Worm (Caenorhabditis elegans) whole organism, young adult: Measurements from ENCODE around the gene F57G8.7.

Source experiments
- D2030.7 ChIP-seq: fragments of 200-800 bp; sonication (Bioruptor generic); IDR thresholded peaks from 2 replicates; pipeline ENCODE4 v1.3.6; 2022; ENCODE audit warnings: missing genetic modification reagents, missing genetic modification characterization, missing compliant biosample characterization
- F33H1.4 ChIP-seq: fragments of 200-800 bp; sonication (Bioruptor generic); IDR thresholded peaks from 2 replicates; pipeline ENCODE4 v1.3.6; 2022; ENCODE audit warnings: missing genetic modification reagents, missing genetic modification characterization, missing compliant biosample characterization
- F55B11.4 ChIP-seq: sonication (generic microtip); optimal IDR thresholded peaks from 2 replicates; lab custom pipeline; 2016; ENCODE audit warnings: missing compliant biosample characterization, missing genetic modification characterization, borderline replicate concordance; ENCODE audit not compliant: insufficient read depth
- T07F8.4 ChIP-seq: sonication (generic microtip); optimal IDR thresholded peaks from 2 replicates; lab custom pipeline; 2016; ENCODE audit warnings: mild to moderate bottlenecking, missing genetic modification characterization, moderate library complexity, missing compliant biosample characterization
- Y53F4B.3 ChIP-seq: fragments of 200-800 bp; sonication (Bioruptor generic); IDR thresholded peaks from 2 replicates; pipeline ENCODE4 v1.3.6; 2022; ENCODE audit warnings: missing genetic modification reagents, missing genetic modification characterization, missing compliant biosample characterization
- atf-7 ChIP-seq: sonication (generic microtip); optimal IDR thresholded peaks from 2 replicates; lab custom pipeline; 2017; ENCODE audit warnings: mild to moderate bottlenecking, missing genetic modification characterization, missing compliant biosample characterization
- athp-1 ChIP-seq: sonication (generic microtip); optimal IDR thresholded peaks from 2 replicates; lab custom pipeline; 2017; ENCODE audit warnings: mild to moderate bottlenecking, missing genetic modification characterization, missing compliant biosample characterization
- attf-5 ChIP-seq: fragments of 200-800 bp; sonication (Bioruptor generic); optimal IDR thresholded peaks from 2 replicates; lab custom pipeline; 2018; ENCODE audit warnings: mild to moderate bottlenecking, missing genetic modification characterization, missing compliant biosample characterization
- attf-6 ChIP-seq: fragments of 200-800 bp; sonication (Bioruptor generic); IDR thresholded peaks from 2 replicates; pipeline ENCODE4 v1.3.6; 2022; ENCODE audit warnings: missing genetic modification reagents, missing genetic modification characterization, missing compliant biosample characterization
- cebp-1 ChIP-seq, 2 experiments: fragments of 200-800 bp in 1 of 2; sonication (Bioruptor generic) in 1 of 2; sonication (generic microtip) in 1 of 2; IDR thresholded peaks in 1 of 2; optimal IDR thresholded peaks in 1 of 2; 2 replicates each; pipeline versions ENCODE4 v1.3.6 to Lab custom; 2017 to 2022; ENCODE audit warnings: missing compliant biosample characterization in 2 of 2, missing genetic modification characterization in 2 of 2, mild to moderate bottlenecking in 1 of 2, missing genetic modification reagents in 1 of 2, moderate library complexity in 1 of 2
- ceh-27 ChIP-seq: fragments of 200-800 bp; sonication (Bioruptor generic); optimal IDR thresholded peaks from 2 replicates; lab custom pipeline; 2018; ENCODE audit warnings: mild to moderate bottlenecking, missing genetic modification characterization, moderate library complexity, missing compliant biosample characterization
- dpl-1 ChIP-seq: fragments of 150-350 bp; optimal IDR thresholded peaks from 2 replicates; lab custom pipeline; 2014; ENCODE audit warnings: missing biosample characterization, missing genetic modification reagents, missing genetic modification characterization
- efl-1 ChIP-seq: fragments of 150-350 bp; optimal IDR thresholded peaks from 2 replicates; lab custom pipeline; 2014; ENCODE audit warnings: missing biosample characterization, missing genetic modification reagents, missing genetic modification characterization
- egrh-3 ChIP-seq: fragments of 200-800 bp; sonication (Bioruptor generic); IDR thresholded peaks from 2 replicates; pipeline ENCODE4 v1.3.6; 2022; ENCODE audit warnings: missing genetic modification reagents, missing genetic modification characterization, missing compliant biosample characterization
- ekl-4 ChIP-seq: fragments of 200-800 bp; sonication (Bioruptor generic); IDR thresholded peaks from 2 replicates; pipeline ENCODE4 v1.3.6; 2022; ENCODE audit warnings: missing genetic modification reagents, missing genetic modification characterization, missing compliant biosample characterization
- him-1 ChIP-seq: sonication (generic microtip); optimal IDR thresholded peaks from 2 replicates; lab custom pipeline; 2016; ENCODE audit warnings: missing genotype, missing genetic modification reagents, missing genetic modification characterization, missing compliant biosample characterization
- hlh-26 ChIP-seq: fragments of 200-800 bp; sonication (Bioruptor generic); conservative IDR thresholded peaks from 2 replicates; pipeline ENCODE4 v1.3.6; 2022; ENCODE audit warnings: missing genetic modification reagents, missing genetic modification characterization, missing compliant biosample characterization
- lin-54 ChIP-seq: fragments of 200-800 bp; sonication (Bioruptor generic); optimal IDR thresholded peaks from 2 replicates; lab custom pipeline; 2018; ENCODE audit warnings: mild to moderate bottlenecking, missing genetic modification characterization, missing compliant biosample characterization
- lir-1 ChIP-seq: fragments of 200-800 bp; sonication (Bioruptor generic); conservative IDR thresholded peaks from 2 replicates; pipeline ENCODE4 v1.3.6; 2022; ENCODE audit warnings: missing genetic modification reagents, missing genetic modification characterization, missing compliant biosample characterization
- lsl-1 ChIP-seq: fragments of 200-800 bp; sonication (Bioruptor generic); optimal IDR thresholded peaks from 2 replicates; lab custom pipeline; 2018; ENCODE audit warnings: mild to moderate bottlenecking, missing genetic modification characterization, moderate library complexity, missing compliant biosample characterization
- madf-10 ChIP-seq: sonication (generic microtip); optimal IDR thresholded peaks from 2 replicates; lab custom pipeline; 2016; ENCODE audit warnings: mild to moderate bottlenecking, missing genetic modification characterization, missing compliant biosample characterization
- madf-6 ChIP-seq: fragments of 200-800 bp; sonication (Bioruptor generic); IDR thresholded peaks from 2 replicates; pipeline ENCODE4 v1.3.6; 2022; ENCODE audit warnings: missing genetic modification reagents, missing genetic modification characterization, missing compliant biosample characterization
- mcd-1 ChIP-seq: fragments of 200-800 bp; sonication (Bioruptor generic); IDR thresholded peaks from 2 replicates; pipeline ENCODE4 v1.3.6; 2022; ENCODE audit warnings: missing genetic modification reagents, missing genetic modification characterization, missing compliant biosample characterization
- mxl-1 ChIP-seq: sonication (generic microtip); optimal IDR thresholded peaks from 2 replicates; lab custom pipeline; 2016; ENCODE audit warnings: missing genetic modification characterization, missing compliant biosample characterization
- nfyb-1 ChIP-seq: fragments of 200-800 bp; sonication (Bioruptor generic); IDR thresholded peaks from 2 replicates; pipeline ENCODE4 v1.3.6; 2022; ENCODE audit warnings: missing genetic modification reagents, missing genetic modification characterization, missing compliant biosample characterization
- pbrm-1 ChIP-seq: fragments of 200-800 bp; sonication (Bioruptor generic); IDR thresholded peaks from 2 replicates; pipeline ENCODE4 v1.3.6; 2022; ENCODE audit warnings: missing genetic modification reagents, missing genetic modification characterization, missing compliant biosample characterization
- pha-4 ChIP-seq: fragments of 150-350 bp; sonication (generic microtip); optimal IDR thresholded peaks from 2 replicates; lab custom pipeline; 2014; ENCODE audit warnings: missing biosample characterization, missing genetic modification reagents, missing genetic modification characterization
- rcor-1 ChIP-seq: fragments of 200-800 bp; sonication (Bioruptor generic); IDR thresholded peaks from 2 replicates; pipeline ENCODE4 v1.3.6; 2022; ENCODE audit warnings: missing genetic modification reagents, missing genetic modification characterization, missing compliant biosample characterization
- snpc-1.3 ChIP-seq: sonication (generic microtip); optimal IDR thresholded peaks from 2 replicates; lab custom pipeline; 2017; ENCODE audit warnings: missing genetic modification characterization, mild to moderate bottlenecking, missing compliant biosample characterization, antibody characterized with exemption, moderate library complexity, missing genotype, missing genetic modification reagents; ENCODE audit not compliant: insufficient read depth
- snpc-3.4 ChIP-seq: sonication (generic microtip); optimal IDR thresholded peaks from 2 replicates; lab custom pipeline; 2017; ENCODE audit warnings: missing genetic modification characterization, mild to moderate bottlenecking, missing compliant biosample characterization, antibody characterized with exemption, moderate library complexity, missing genotype, missing genetic modification reagents
- tbp1 ChIP-seq: fragments of 200-800 bp; sonication (Bioruptor generic); optimal IDR thresholded peaks from 2 replicates; lab custom pipeline; 2018; ENCODE audit warnings: mild to moderate bottlenecking, missing genetic modification characterization, missing compliant biosample characterization
- unc-130 ChIP-seq: sonication (generic microtip); optimal IDR thresholded peaks from 2 replicates; lab custom pipeline; 2016; ENCODE audit warnings: missing genetic modification reagents, missing genetic modification characterization, missing compliant biosample characterization
- zfh-2 ChIP-seq: fragments of 200-800 bp; sonication (Bioruptor generic); conservative IDR thresholded peaks from 2 replicates; pipeline ENCODE4 v1.3.6; 2022; ENCODE audit warnings: missing genetic modification reagents, missing genetic modification characterization, missing compliant biosample characterization
- zim-3 ChIP-seq: sonication (generic microtip); optimal IDR thresholded peaks from 2 replicates; lab custom pipeline; 2017; ENCODE audit warnings: mild to moderate bottlenecking, missing genetic modification characterization, moderate library complexity, missing compliant biosample characterization
- ztf-22 ChIP-seq: fragments of 200-800 bp; sonication (Bioruptor generic); optimal IDR thresholded peaks from 2 replicates; lab custom pipeline; 2018; ENCODE audit warnings: mild to moderate bottlenecking, missing genetic modification characterization, moderate library complexity, missing compliant biosample characterization
- ztf-25 ChIP-seq: fragments of 200-800 bp; sonication (Bioruptor generic); IDR thresholded peaks from 2 replicates; pipeline ENCODE4 v1.3.6; 2022; ENCODE audit warnings: missing genetic modification reagents, missing genetic modification characterization, missing compliant biosample characterization
- ztf-26 ChIP-seq: sonication (generic microtip); optimal IDR thresholded peaks from 2 replicates; lab custom pipeline; 2017; ENCODE audit warnings: missing genetic modification characterization, missing compliant biosample characterization

Gene F57G8.7

DNA sequence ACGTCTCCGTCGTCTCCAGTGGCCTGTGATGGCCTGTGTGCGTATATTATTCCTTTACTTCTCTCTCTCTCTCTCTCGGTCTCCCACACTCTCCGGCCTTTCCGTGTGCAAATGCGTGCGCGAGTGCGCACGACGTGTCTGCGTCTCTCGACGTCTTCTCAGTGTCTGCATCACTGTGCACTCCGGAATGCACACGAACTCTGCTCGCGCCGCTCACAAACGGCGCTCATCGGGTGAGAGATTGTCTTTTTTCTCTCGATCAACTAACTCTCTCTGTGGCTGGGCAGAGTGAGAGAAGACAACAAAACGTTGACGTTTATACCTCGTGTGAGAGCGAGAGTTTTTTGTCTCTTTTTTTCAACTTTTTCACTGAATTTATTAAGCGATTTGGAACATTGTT, 27.0 kb downstream of the F57G8.7 start (continued):
- TF ChIP-seq snpc-3.4 (tag; lab: Kevin White, UChicago) (no peak), attf-5 (peak; percentile 97), ekl-4 (GFP tag; lab: Robert Waterston, UW) (peak; percentile 79; the same call in 1 of the 2 replicates), ztf-22 (GFP tag; lab: Kevin White, UChicago) (peak; percentile 84), him-1 (tag; lab: Kevin White, UChicago) (no peak), lir-1 (GFP tag; lab: Robert Waterston, UW) (peak; percentile 84), ztf-25 (GFP tag; lab: Robert Waterston, UW) (no peak)

ce11 chrV:16356798-16357197, 27.8 kb downstream of the F57G8.7 start:
- TF ChIP-seq tbp1 (GFP tag; lab: Kevin White, UChicago): peak; percentile 13
- TF ChIP-seq F55B11.4 (tag; lab: Kevin White, UChicago): no peak
- no peak for TF ChIP-seq nfyb-1
- peak; percentile 85 for TF ChIP-seq mcd-1 (GFP tag; lab: Robert Waterston, UW)
- no peak for TF ChIP-seq F33H1.4 (GFP tag; lab: Robert Waterston, UW)
- TF ChIP-seq attf-6: 0 out of 2 replicates have a peak, but pooled peaks have one; percentile 48
- TF ChIP-seq egrh-3 (GFP tag; lab: Robert Waterston, UW): no peak
- TF ChIP-seq athp-1 (tag; lab: Kevin White, UChicago): peak; percentile 26
- TF ChIP-seq D2030.7 (GFP tag; lab: Robert Waterston, UW): peak; percentile 61
- peak; percentile 53 for TF ChIP-seq lsl-1 (GFP tag; lab: Kevin White, UChicago)
- no peak for TF ChIP-seq rcor-1 (GFP tag; lab: Robert Waterston, UW)
- TF ChIP-seq madf-6: peak; percentile 41; the same call in 1 of the 2 replicates
- TF ChIP-seq pha-4: no peak
- no peak for TF ChIP-seq hlh-26 (GFP tag; lab: Robert Waterston, UW)
- TF ChIP-seq mxl-1: no peak
- TF ChIP-seq efl-1 (GFP tag; lab: Kevin White, UChicago): peak; percentile 84
- peak; percentile 20 for TF ChIP-seq snpc-1.3 (tag; lab: Kevin White, UChicago)
- TF ChIP-seq cebp-1 (GFP tag; IDR thresholded peaks at IDR 0.05; lab: Robert Waterston, UW): no peak
- no peak for TF ChIP-seq cebp-1 (tag; optimal IDR thresholded peaks at IDR 0.05; lab: Kevin White, UChicago)
- no peak for TF ChIP-seq ceh-27 (GFP tag; lab: Kevin White, UChicago)
- no peak for TF ChIP-seq atf-7
- TF ChIP-seq snpc-3.4 (tag; lab: Kevin White, UChicago): no peak
- TF ChIP-seq T07F8.4 (tag; lab: Kevin White, UChicago): no peak
- peak; percentile 74 for TF ChIP-seq dpl-1 (GFP tag; lab: Kevin White, UChicago)
- peak; percentile 87 for TF ChIP-seq lin-54 (GFP tag; lab: Kevin White, UChicago)
- 0 out of 2 replicates have a peak, but pooled peaks have one; percentile 38 for TF ChIP-seq pbrm-1
- TF ChIP-seq zfh-2: no peak
- no peak for TF ChIP-seq ztf-26 (tag; lab: Kevin White, UChicago)
- no peak for TF ChIP-seq unc-130 (GFP tag; lab: Kevin White, UChicago)
- TF ChIP-seq Y53F4B.3: no peak
- no peak for TF ChIP-seq madf-10
- no peak for TF ChIP-seq zim-3 (tag; lab: Kevin White, UChicago)
- TF ChIP-seq, all 124 proteins: peak for 12
